Worm (Caenorhabditis elegans): ENCODE data around the gene rfs-1.

rfs-1 gene

DNA sequence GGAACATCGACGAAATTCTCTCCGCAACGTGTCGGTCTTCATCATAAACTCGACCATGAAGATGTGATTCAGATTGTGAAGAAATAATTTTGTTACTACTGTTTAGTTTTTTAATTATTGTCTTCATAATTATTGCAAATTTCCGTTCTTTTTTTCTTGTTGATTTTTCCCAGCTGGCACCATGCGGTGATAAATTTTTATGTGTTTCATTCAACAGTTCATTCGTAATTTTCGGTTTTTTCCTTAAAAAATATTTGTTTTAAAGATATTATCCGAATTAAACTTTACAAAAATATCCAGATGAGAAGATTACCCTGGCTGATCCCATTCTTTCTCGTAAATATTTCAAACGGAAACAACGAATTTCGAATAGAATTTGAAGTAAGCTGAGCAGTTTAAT is 20.8 kb downstream of the rfs-1 start, which contains the start of gene C02F5.13:
C02F5.13 (plus strand) TSS at position 301 of the 400 bp plus-strand sequence.
- no peak for TF ChIP-seq him-1 (tag; optimal IDR thresholded peaks at IDR 0.05)
- no peak for TF ChIP-seq dao-5 (tag; optimal IDR thresholded peaks at IDR 0.05)
- TF ChIP-seq W03F9.2 (tag; optimal IDR thresholded peaks at IDR 0.05) = no peak

ce11 chrIII:8249381-8249780 is 23.1 kb downstream of the rfs-1 start, which contains the start of the genes C02F5.10 and C02F5.2:
Gene C02F5.10 (minus strand): TSS chrIII:8249481.
Gene C02F5.2 (plus strand): TSS chrIII:8249619.
- no peak for TF ChIP-seq dao-5 (tag; optimal IDR thresholded peaks at IDR 0.05)
- TF ChIP-seq him-1 (tag; optimal IDR thresholded peaks at IDR 0.05) = no peak
- no peak for TF ChIP-seq W03F9.2 (tag; optimal IDR thresholded peaks at IDR 0.05)

- TF ChIP-seq him-1 (tag; optimal IDR thresholded peaks at IDR 0.05) (no peak), W03F9.2 (tag; optimal IDR thresholded peaks at IDR 0.05) (peak; percentile 50), dao-5 (tag; optimal IDR thresholded peaks at IDR 0.05) (no peak)
Measured at ce11 chrIII:8250007-8250683, 23.9 kb downstream of the rfs-1 start, which contains the start of gene knl-1. Gene knl-1 (plus strand): TSS chrIII:8250632.

ce11 chrIII:8254938-8255337 is 28.7 kb downstream of the rfs-1 start, which contains the start of gene F09G8.5:
Gene F09G8.5 (plus strand): TSS chrIII:8254975.
- no peak for TF ChIP-seq dao-5 (tag; optimal IDR thresholded peaks at IDR 0.05)
- no peak for TF ChIP-seq W03F9.2 (tag; optimal IDR thresholded peaks at IDR 0.05)
- no peak for TF ChIP-seq him-1 (tag; optimal IDR thresholded peaks at IDR 0.05)

ce11 chrIII:8258045-8258444 is 31.8 kb downstream of the rfs-1 start, which contains the start of gene ncr-2:
Gene ncr-2 (plus strand): TSS chrIII:8258345.
- TF ChIP-seq W03F9.2 (tag; optimal IDR thresholded peaks at IDR 0.05) (no peak), dao-5 (tag; optimal IDR thresholded peaks at IDR 0.05) (no peak), him-1 (tag; optimal IDR thresholded peaks at IDR 0.05) (no peak)

DNA sequence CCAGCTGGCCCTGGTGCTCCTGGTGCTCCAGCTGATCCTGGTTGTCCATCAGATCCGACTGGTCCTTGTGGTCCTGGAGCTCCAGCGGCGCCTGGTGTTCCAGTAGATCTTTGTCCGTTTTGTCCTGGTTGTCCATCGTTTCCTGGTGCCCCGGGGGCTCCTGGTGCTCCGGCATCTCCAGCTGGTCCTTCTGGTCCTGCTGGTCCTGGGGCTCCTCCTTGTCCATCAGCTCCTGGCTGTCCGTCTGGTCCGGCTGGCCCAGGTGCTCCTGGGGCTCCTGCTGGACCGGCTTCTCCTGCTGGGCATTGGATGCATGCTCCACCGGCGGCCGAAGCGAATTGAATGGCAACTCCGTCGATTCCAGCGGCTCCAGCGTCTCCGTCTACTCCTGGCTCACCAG is 36.3 kb downstream of the rfs-1 start:
- no peak for TF ChIP-seq W03F9.2 (tag; optimal IDR thresholded peaks at IDR 0.05)
- no peak for TF ChIP-seq him-1 (tag; optimal IDR thresholded peaks at IDR 0.05)
- no peak for TF ChIP-seq dao-5 (tag; optimal IDR thresholded peaks at IDR 0.05)

ce11 chrIII:8263377-8263776 is 37.1 kb downstream of the rfs-1 start, which contains the start of gene col-91:
Gene col-91 (minus strand): TSS chrIII:8263664.
- TF ChIP-seq W03F9.2 (tag; optimal IDR thresholded peaks at IDR 0.05) (no peak), him-1 (tag; optimal IDR thresholded peaks at IDR 0.05) (no peak), dao-5 (tag; optimal IDR thresholded peaks at IDR 0.05) (no peak)

DNA sequence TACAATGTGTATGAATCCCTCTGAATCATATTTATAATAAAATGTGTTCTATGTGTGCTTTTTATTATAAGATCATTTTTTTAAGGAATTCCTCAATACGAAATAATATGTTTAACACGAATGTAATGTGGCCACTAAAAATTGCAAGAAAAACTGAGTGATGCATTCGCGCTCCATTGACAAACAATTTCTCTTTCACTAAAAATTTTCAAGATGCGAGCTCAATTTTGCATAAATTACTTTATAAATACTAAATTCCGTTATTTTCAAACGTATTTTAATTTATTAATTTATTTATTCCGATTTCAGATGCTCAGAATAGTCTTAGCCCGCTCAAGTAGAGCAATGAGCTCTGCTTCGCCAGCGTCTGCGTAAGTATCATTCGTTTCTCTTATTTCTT is 39.5 kb downstream of the rfs-1 start, which contains the start of gene mrps-9:
mrps-9 (plus strand) TSS at position 310 of the 400 bp plus-strand sequence.
- TF ChIP-seq W03F9.2 (tag; optimal IDR thresholded peaks at IDR 0.05) (peak; percentile 13), dao-5 (tag; optimal IDR thresholded peaks at IDR 0.05) (no peak)

ce11 chrIII:8268296-8268695 is 42.0 kb downstream of the rfs-1 start, which contains the start of the genes F09G8.7 and crn-7:
Gene F09G8.7 (minus strand): TSS chrIII:8268355.
Gene crn-7 (plus strand): TSS chrIII:8268531.
- no peak for TF ChIP-seq him-1 (tag; optimal IDR thresholded peaks at IDR 0.05)
- no peak for TF ChIP-seq W03F9.2 (tag; optimal IDR thresholded peaks at IDR 0.05)
- TF ChIP-seq dao-5 (tag; optimal IDR thresholded peaks at IDR 0.05) = no peak

ce11 chrIII:8271676-8272225 is 45.5 kb downstream of the rfs-1 start, which contains the start of the genes mps-4 and F09G8.10:
Gene mps-4 (minus strand): TSS chrIII:8271776.
Gene F09G8.10 (minus strand): TSS chrIII:8272175.
- TF ChIP-seq him-1 (tag; optimal IDR thresholded peaks at IDR 0.05) (no peak), dao-5 (tag; optimal IDR thresholded peaks at IDR 0.05) (no peak), W03F9.2 (tag; optimal IDR thresholded peaks at IDR 0.05) (no peak)

DNA sequence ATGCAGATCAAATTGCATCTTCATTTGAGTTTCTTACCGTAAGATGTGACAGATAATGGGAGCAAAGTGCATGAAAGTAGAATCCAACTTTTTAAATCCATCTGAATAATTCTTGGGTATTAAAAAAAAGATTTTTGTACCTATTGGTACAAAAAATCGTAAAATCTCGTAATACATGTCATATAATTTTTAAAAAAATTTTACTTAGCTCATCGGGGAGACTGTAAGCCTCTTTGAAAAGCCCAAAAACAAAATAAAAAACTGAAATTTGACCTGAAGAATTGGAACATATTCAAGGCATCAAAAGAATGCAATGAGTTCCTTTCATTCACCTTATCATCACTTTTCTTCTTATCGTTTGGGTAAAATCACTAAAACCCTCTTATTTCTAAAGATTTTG is 49.6 kb downstream of the rfs-1 start, which contains the start of gene clec-160:
clec-160 (minus strand) TSS at position 101 of the 400 bp plus-strand sequence.
- TF ChIP-seq him-1 (tag; optimal IDR thresholded peaks at IDR 0.05) (no peak), dao-5 (tag; optimal IDR thresholded peaks at IDR 0.05) (no peak), W03F9.2 (tag; optimal IDR thresholded peaks at IDR 0.05) (no peak)

- no peak for TF ChIP-seq W03F9.2 (tag; optimal IDR thresholded peaks at IDR 0.05)
- no peak for TF ChIP-seq him-1 (tag; optimal IDR thresholded peaks at IDR 0.05)
- TF ChIP-seq dao-5 (tag; optimal IDR thresholded peaks at IDR 0.05) = no peak
Measured at ce11 chrIII:8278801-8279200, 52.5 kb downstream of the rfs-1 start, which contains the start of gene mig-10. Gene mig-10 (plus strand): TSS chrIII:8279101.

DNA sequence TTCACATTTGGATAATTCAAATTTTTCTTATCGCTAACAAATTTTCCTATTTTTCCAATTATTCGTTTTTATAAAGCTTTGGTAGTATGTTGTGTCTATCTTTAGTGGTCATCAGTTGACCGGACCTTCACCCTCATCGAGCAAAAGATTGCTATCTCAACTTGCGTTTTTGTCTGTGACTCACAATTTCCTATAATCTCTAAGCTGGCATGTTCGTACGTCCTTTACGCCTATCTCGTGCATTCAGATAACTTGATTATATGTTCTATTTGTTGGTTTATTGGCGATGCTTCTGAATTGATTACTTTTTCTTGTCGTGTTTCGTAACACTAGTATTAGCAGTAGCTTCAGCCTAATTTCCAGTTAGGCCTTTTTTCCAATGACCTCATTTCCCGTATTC is 53.3 kb downstream of the rfs-1 start:
- TF ChIP-seq him-1 (tag; optimal IDR thresholded peaks at IDR 0.05) (no peak), W03F9.2 (tag; optimal IDR thresholded peaks at IDR 0.05) (no peak), dao-5 (tag; optimal IDR thresholded peaks at IDR 0.05) (no peak)

Measured in whole organism, L4/young adult.